Fruit fly (Drosophila melanogaster) Kc167 (cell line): ENCODE results near the gene eIF2gamma.

Source experiments
- Myc ChIP-seq: fragments of >200 bp; optimal IDR thresholded peaks from 2 replicates; lab custom pipeline; 2017; ENCODE audit warnings: missing external identifiers
- h ChIP-seq: fragments of >200 bp; optimal IDR thresholded peaks from 3 replicates; lab custom pipeline; 2018; ENCODE audit warnings: missing external identifiers
- psq ChIP-seq: fragments of >200 bp; optimal IDR thresholded peaks from 2 replicates; lab custom pipeline; 2017; ENCODE audit warnings: missing external identifiers
- ttk ChIP-seq: sonication (Bioruptor generic); optimal IDR thresholded peaks from 2 replicates; lab custom pipeline; 2017; ENCODE audit warnings: missing external identifiers

DNA sequence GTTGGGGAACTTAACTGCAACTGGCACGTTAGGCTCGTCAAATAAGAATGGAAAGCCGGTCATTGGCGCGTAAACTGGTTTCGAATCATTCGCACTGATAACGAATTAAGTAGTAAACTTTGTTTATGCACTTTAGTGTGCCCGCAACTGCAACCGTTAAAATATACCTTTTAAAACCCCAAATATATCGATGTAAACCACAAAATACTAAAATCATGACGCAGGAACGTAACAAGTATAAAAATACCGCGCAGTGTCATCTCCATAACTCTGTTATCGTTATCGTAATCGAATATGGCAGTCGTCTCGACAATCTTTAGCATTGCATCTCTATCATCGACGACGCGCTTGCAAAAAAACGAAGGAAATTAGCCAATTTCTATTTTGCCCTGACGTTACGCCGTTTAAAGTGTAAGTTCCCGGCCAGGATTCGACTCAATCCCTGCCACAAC lies 38.0 kb downstream of the eIF2gamma start, which contains the start of the genes CG31344 and Caf1-55:
- TF ChIP-seq ttk (lab: Kevin White, UChicago) (no peak), h (lab: Kevin White, UChicago) (no peak), Myc (lab: Kevin White, UChicago) (no peak), psq (lab: Kevin White, UChicago) (no peak)
